Worm (Caenorhabditis elegans) whole organism, young adult: ENCODE results near the gene math-26.

ENCODE experiments used
- F22D6.2 ChIP-seq: sonication (generic microtip); optimal IDR thresholded peaks from 2 replicates; lab custom pipeline; 2016; ENCODE audit warnings: mild to moderate bottlenecking, missing genetic modification characterization, missing compliant biosample characterization
- F33H1.4 ChIP-seq: fragments of 200-800 bp; sonication (Bioruptor generic); IDR thresholded peaks from 2 replicates; pipeline ENCODE4 v1.3.6; 2022; ENCODE audit warnings: missing genetic modification reagents, missing genetic modification characterization, missing compliant biosample characterization
- F49E8.2 ChIP-seq: sonication (generic microtip); optimal IDR thresholded peaks from 3 replicates; lab custom pipeline; 2017; ENCODE audit warnings: missing genetic modification characterization, mild to moderate bottlenecking, missing compliant biosample characterization, antibody characterized with exemption, moderate library complexity; ENCODE audit not compliant: insufficient read depth
- F52B5.7 ChIP-seq: sonication (generic microtip); optimal IDR thresholded peaks from 2 replicates; lab custom pipeline; 2016; ENCODE audit warnings: mild to moderate bottlenecking, missing genetic modification characterization, missing compliant biosample characterization
- K12H6.12 ChIP-seq: fragments of 200-800 bp; sonication (Bioruptor generic); optimal IDR thresholded peaks from 2 replicates; lab custom pipeline; 2018; ENCODE audit warnings: mild to moderate bottlenecking, missing genetic modification characterization, missing compliant biosample characterization
- T26A5.8 ChIP-seq: sonication (generic microtip); optimal IDR thresholded peaks from 2 replicates; lab custom pipeline; 2016; ENCODE audit warnings: missing genetic modification characterization, missing compliant biosample characterization
- Y56A3A.18 ChIP-seq: fragments of 200-800 bp; sonication (Bioruptor generic); IDR thresholded peaks from 2 replicates; pipeline ENCODE4 v1.3.6; 2022; ENCODE audit warnings: missing genetic modification reagents, missing genetic modification characterization, missing compliant biosample characterization
- Y95B8A.8 ChIP-seq: fragments of 200-800 bp; sonication (Bioruptor generic); IDR thresholded peaks from 2 replicates; pipeline ENCODE4 v1.3.6; 2022; ENCODE audit warnings: missing genetic modification reagents, missing genetic modification characterization, missing compliant biosample characterization
- ama-1 ChIP-seq, 3 experiments: fragments of 150-350 bp in 1 of 3; sonication (generic microtip) in 2 of 3; optimal IDR thresholded peaks; 2 replicates each; lab custom pipeline; 2014 to 2018; ENCODE audit warnings: missing biosample characterization in 2 of 3, missing genetic modification characterization in 2 of 3, missing genetic modification reagents in 2 of 3
- attf-3 ChIP-seq: fragments of 200-800 bp; sonication (Bioruptor generic); conservative IDR thresholded peaks from 2 replicates; pipeline ENCODE4 v1.3.6; 2022; ENCODE audit warnings: missing genetic modification reagents, missing genetic modification characterization, missing compliant biosample characterization
- attf-6 ChIP-seq: fragments of 200-800 bp; sonication (Bioruptor generic); IDR thresholded peaks from 2 replicates; pipeline ENCODE4 v1.3.6; 2022; ENCODE audit warnings: missing genetic modification reagents, missing genetic modification characterization, missing compliant biosample characterization
- bed-2 ChIP-seq: fragments of 200-800 bp; sonication (Bioruptor generic); IDR thresholded peaks from 2 replicates; pipeline ENCODE4 v1.3.6; 2022; ENCODE audit warnings: missing genetic modification reagents, missing genetic modification characterization, missing compliant biosample characterization
- ceh-100 ChIP-seq: fragments of 200-800 bp; sonication (Bioruptor generic); IDR thresholded peaks from 2 replicates; pipeline ENCODE4 v1.3.6; 2022; ENCODE audit warnings: missing genetic modification reagents, missing genetic modification characterization, missing compliant biosample characterization
- ceh-40 ChIP-seq: fragments of 200-800 bp; sonication (Bioruptor generic); IDR thresholded peaks from 2 replicates; pipeline ENCODE4 v1.3.6; 2022; ENCODE audit warnings: missing genetic modification characterization, missing compliant biosample characterization
- ceh-79 ChIP-seq: sonication (generic microtip); optimal IDR thresholded peaks from 2 replicates; lab custom pipeline; 2017; ENCODE audit warnings: mild to moderate bottlenecking, missing genetic modification characterization, missing compliant biosample characterization
- chd-7 ChIP-seq: sonication (generic microtip); optimal IDR thresholded peaks from 2 replicates; lab custom pipeline; 2016; ENCODE audit warnings: mild to moderate bottlenecking, missing genetic modification characterization, moderate library complexity, missing compliant biosample characterization
- die-1 ChIP-seq: sonication (generic microtip); optimal IDR thresholded peaks from 2 replicates; lab custom pipeline; 2016; ENCODE audit warnings: missing genotype, mild to moderate bottlenecking, missing genetic modification characterization, missing compliant biosample characterization
- egl-44 ChIP-seq: fragments of 200-800 bp; sonication (Bioruptor generic); IDR thresholded peaks from 2 replicates; pipeline ENCODE4 v1.3.6; 2022; ENCODE audit warnings: missing genetic modification reagents, missing genetic modification characterization, missing compliant biosample characterization
- ekl-4 ChIP-seq: fragments of 200-800 bp; sonication (Bioruptor generic); IDR thresholded peaks from 2 replicates; pipeline ENCODE4 v1.3.6; 2022; ENCODE audit warnings: missing genetic modification reagents, missing genetic modification characterization, missing compliant biosample characterization
- fkh-3 ChIP-seq: sonication (generic microtip); optimal IDR thresholded peaks from 2 replicates; lab custom pipeline; 2016; ENCODE audit warnings: mild to moderate bottlenecking, missing genetic modification characterization, missing compliant biosample characterization
- gei-17 ChIP-seq: fragments of 200-800 bp; sonication (Bioruptor generic); optimal IDR thresholded peaks from 2 replicates; lab custom pipeline; 2018; ENCODE audit warnings: mild to moderate bottlenecking, missing genetic modification characterization, missing compliant biosample characterization
- hrde-1 ChIP-seq: sonication (generic microtip); optimal IDR thresholded peaks from 2 replicates; lab custom pipeline; 2016; ENCODE audit warnings: missing genetic modification characterization, mild to moderate bottlenecking, missing compliant biosample characterization, moderate library complexity, missing genotype, missing genetic modification reagents, borderline replicate concordance
- lin-35 ChIP-seq, 3 experiments: fragments of 150-350 bp in 2 of 3; sonication (generic microtip) in 1 of 3; optimal IDR thresholded peaks; 2 replicates each; lab custom pipeline; 2014 to 2018; ENCODE audit warnings: missing biosample characterization in 3 of 3, missing genetic modification characterization in 3 of 3, missing genetic modification reagents in 3 of 3
- lsl-1 ChIP-seq: fragments of 200-800 bp; sonication (Bioruptor generic); optimal IDR thresholded peaks from 2 replicates; lab custom pipeline; 2018; ENCODE audit warnings: mild to moderate bottlenecking, missing genetic modification characterization, moderate library complexity, missing compliant biosample characterization
- madf-10 ChIP-seq: sonication (generic microtip); optimal IDR thresholded peaks from 2 replicates; lab custom pipeline; 2016; ENCODE audit warnings: mild to moderate bottlenecking, missing genetic modification characterization, missing compliant biosample characterization
- mes-4 ChIP-seq: sonication (generic microtip); optimal IDR thresholded peaks from 2 replicates; lab custom pipeline; 2016; ENCODE audit warnings: missing genotype, missing genetic modification characterization, missing compliant biosample characterization
- mxl-1 ChIP-seq: sonication (generic microtip); optimal IDR thresholded peaks from 2 replicates; lab custom pipeline; 2016; ENCODE audit warnings: missing genetic modification characterization, missing compliant biosample characterization
- nfya-1 ChIP-seq: sonication (generic microtip); optimal IDR thresholded peaks from 2 replicates; lab custom pipeline; 2017; ENCODE audit warnings: antibody characterized with exemption, missing compliant biosample characterization, missing genetic modification characterization, borderline replicate concordance; ENCODE audit not compliant: insufficient read depth
- nhr-90 ChIP-seq: sonication (generic microtip); optimal IDR thresholded peaks from 2 replicates; lab custom pipeline; 2016; ENCODE audit warnings: missing genotype, mild to moderate bottlenecking, missing genetic modification characterization, missing compliant biosample characterization
- pbrm-1 ChIP-seq: fragments of 200-800 bp; sonication (Bioruptor generic); IDR thresholded peaks from 2 replicates; pipeline ENCODE4 v1.3.6; 2022; ENCODE audit warnings: missing genetic modification reagents, missing genetic modification characterization, missing compliant biosample characterization
- rpc-1 ChIP-seq, 2 experiments: fragments of 150-350 bp in 1 of 2; sonication (generic microtip) in 1 of 2; optimal IDR thresholded peaks; 2 replicates each; lab custom pipeline; 2014 to 2018; ENCODE audit warnings: missing biosample characterization in 1 of 2, missing genetic modification characterization in 1 of 2, missing genetic modification reagents in 1 of 2, missing genotype in 1 of 2
- sptf-2 ChIP-seq: fragments of 200-800 bp; sonication (Bioruptor generic); optimal IDR thresholded peaks from 2 replicates; lab custom pipeline; 2018; ENCODE audit warnings: mild to moderate bottlenecking, missing genetic modification characterization, missing compliant biosample characterization
- unc-62 ChIP-seq: fragments of 150-350 bp; optimal IDR thresholded peaks from 2 replicates; lab custom pipeline; 2014; ENCODE audit warnings: missing biosample characterization, missing genetic modification reagents, missing genetic modification characterization
- zfh-2 ChIP-seq: fragments of 200-800 bp; sonication (Bioruptor generic); conservative IDR thresholded peaks from 2 replicates; pipeline ENCODE4 v1.3.6; 2022; ENCODE audit warnings: missing genetic modification reagents, missing genetic modification characterization, missing compliant biosample characterization
- zim-3 ChIP-seq: sonication (generic microtip); optimal IDR thresholded peaks from 2 replicates; lab custom pipeline; 2017; ENCODE audit warnings: mild to moderate bottlenecking, missing genetic modification characterization, moderate library complexity, missing compliant biosample characterization
- ztf-18 ChIP-seq: sonication (generic microtip); optimal IDR thresholded peaks from 2 replicates; lab custom pipeline; 2016; ENCODE audit warnings: missing genotype, mild to moderate bottlenecking, missing genetic modification characterization, missing compliant biosample characterization
- ztf-28 ChIP-seq: fragments of 200-800 bp; sonication (Bioruptor generic); IDR thresholded peaks from 2 replicates; pipeline ENCODE4 v1.3.6; 2022; ENCODE audit warnings: missing genetic modification reagents, missing genetic modification characterization, missing compliant biosample characterization

Gene math-26

DNA sequence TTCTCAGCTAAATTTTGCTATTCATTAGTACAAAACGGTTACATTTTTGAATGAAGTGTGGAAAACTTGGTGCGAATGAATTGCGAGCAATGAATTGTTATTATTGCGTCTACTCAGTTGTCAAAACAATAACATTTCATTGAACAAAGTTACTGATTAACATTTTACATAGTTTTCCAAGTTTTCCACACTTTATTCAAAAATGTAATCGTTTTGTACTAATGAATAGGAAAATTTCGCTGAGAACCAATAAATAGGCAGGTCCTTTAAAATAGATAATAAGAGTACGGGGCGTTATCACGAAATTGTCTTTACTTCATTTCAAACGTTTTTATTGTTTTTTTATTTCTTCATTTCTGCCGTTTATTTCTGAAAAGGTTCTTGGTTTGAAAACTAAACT lies 11.0 kb downstream of the math-26 start, which contains the start of gene math-4:
math-4 (minus strand) TSS at position 101 of the 400 bp plus-strand sequence.
- no peak for TF ChIP-seq gei-17 (GFP tag; lab: Kevin White, UChicago)
- no peak for TF ChIP-seq sptf-2 (GFP tag; lab: Kevin White, UChicago)
- no peak for TF ChIP-seq ceh-79 (tag; lab: Kevin White, UChicago)
- no peak for TF ChIP-seq nhr-90 (tag; lab: Kevin White, UChicago)
- no peak for TF ChIP-seq attf-6 (GFP tag; lab: Robert Waterston, UW)
- no peak for TF ChIP-seq egl-44 (GFP tag; lab: Robert Waterston, UW)
- TF ChIP-seq lsl-1 (GFP tag; lab: Kevin White, UChicago) = no peak
- no peak for TF ChIP-seq lin-35 (GFP tag; optimal IDR thresholded peaks at IDR 0.05; lab: Kevin White, UChicago)
- no peak for TF ChIP-seq F52B5.7 (tag; lab: Kevin White, UChicago)

DNA sequence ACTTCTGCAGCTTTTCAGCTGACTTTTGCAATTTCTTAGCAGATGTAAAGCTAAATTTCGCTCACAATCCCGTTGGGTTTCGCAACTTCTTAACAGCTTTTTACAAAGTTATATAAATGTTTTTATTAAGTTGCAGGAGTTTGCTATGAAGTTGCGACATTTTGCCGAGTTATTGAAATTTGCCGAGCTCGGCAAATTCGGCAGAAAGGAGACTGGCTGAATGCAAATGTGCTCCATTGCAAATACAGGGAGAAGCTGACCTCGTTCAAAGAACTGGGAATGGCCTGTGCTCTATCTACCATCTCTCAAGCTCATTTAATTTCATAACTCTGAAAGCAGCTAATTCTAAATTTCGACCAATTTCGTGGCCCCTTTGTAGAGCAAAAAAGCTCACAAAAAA lies 13.4 kb downstream of the math-26 start, which contains the start of gene C08F1.11:
C08F1.11 (minus strand) TSS at position 101 of the 400 bp plus-strand sequence.
- TF ChIP-seq chd-7 (tag; lab: Kevin White, UChicago) (no peak), lsl-1 (GFP tag; lab: Kevin White, UChicago) (no peak), unc-62 (GFP tag; lab: Kevin White, UChicago) (no peak), F33H1.4 (GFP tag; lab: Robert Waterston, UW) (no peak)

DNA sequence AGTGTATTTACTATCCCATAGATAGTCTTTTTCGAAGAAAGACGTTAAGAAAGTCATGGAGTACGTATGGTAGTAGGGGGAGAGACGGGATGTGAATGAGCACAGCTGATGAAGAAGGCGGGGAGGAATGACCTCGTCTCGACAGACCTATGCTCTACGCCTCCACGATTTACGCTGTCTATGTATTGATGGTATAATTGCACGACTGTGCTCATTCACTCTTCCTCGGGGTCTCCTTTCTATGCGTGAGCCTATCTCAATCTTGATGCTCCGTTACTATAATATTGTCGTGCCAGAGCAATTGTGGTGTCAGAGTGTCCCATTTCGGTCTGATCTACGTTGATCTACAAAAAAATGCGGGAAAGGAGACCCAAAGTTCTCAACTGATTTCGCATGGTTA lies 14.8 kb downstream of the math-26 start, which contains the start of gene C08F1.10:
C08F1.10 (minus strand) TSS at position 101 of the 400 bp plus-strand sequence.
- TF ChIP-seq hrde-1 (tag; lab: Kevin White, UChicago) = no peak
- TF ChIP-seq nfya-1 (tag; lab: Kevin White, UChicago) = no peak
- no peak for TF ChIP-seq Y95B8A.8 (GFP tag; lab: Robert Waterston, UW)
- no peak for TF ChIP-seq sptf-2 (GFP tag; lab: Kevin White, UChicago)
- no peak for TF ChIP-seq gei-17 (GFP tag; lab: Kevin White, UChicago)
- no peak for TF ChIP-seq pbrm-1 (GFP tag; lab: Robert Waterston, UW)
- no peak for TF ChIP-seq attf-3
- TF ChIP-seq Y56A3A.18 (GFP tag; lab: Robert Waterston, UW) = no peak
- no peak for TF ChIP-seq zfh-2 (GFP tag; lab: Robert Waterston, UW)
- TF ChIP-seq F49E8.2 (tag; lab: Kevin White, UChicago) = no peak
- no peak for TF ChIP-seq lsl-1 (GFP tag; lab: Kevin White, UChicago)
- TF ChIP-seq ceh-40 (GFP tag; lab: Robert Waterston, UW) = no peak
- TF ChIP-seq ztf-18 (tag; lab: Kevin White, UChicago) = no peak
- no peak for TF ChIP-seq mes-4 (tag; lab: Kevin White, UChicago)
- no peak for TF ChIP-seq rpc-1 (optimal IDR thresholded peaks at IDR 0.05; lab: Kevin White, UChicago)
- TF ChIP-seq rpc-1 (tag; optimal IDR thresholded peaks at IDR 0.05; lab: Kevin White, UChicago) = no peak

DNA sequence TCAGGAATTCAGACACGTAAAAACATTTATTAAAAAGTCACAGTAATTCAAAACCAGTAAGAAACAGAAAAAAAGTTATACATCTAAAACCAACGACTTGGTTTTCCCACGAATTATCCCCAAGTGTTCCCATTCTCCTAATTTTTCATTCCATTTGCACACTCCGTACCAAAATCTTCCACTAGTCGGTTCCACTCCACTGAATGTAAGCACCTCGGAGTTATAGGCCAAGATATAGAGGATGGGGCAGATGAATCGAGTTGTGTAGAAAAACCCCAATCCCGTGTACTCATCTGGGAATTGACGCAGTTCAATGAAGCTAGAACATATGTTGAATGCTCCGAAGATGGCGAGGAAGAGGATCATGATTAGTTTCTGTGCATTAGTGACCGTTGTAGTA lies 15.8 kb downstream of the math-26 start:
- TF ChIP-seq ama-1 (optimal IDR thresholded peaks at IDR 0.05; lab: Kevin White, UChicago) (no peak), ama-1 (GFP tag; optimal IDR thresholded peaks at IDR 0.05; lab: Kevin White, UChicago) (no peak), ztf-28 (GFP tag; lab: Robert Waterston, UW) (no peak), K12H6.12 (tag; lab: Kevin White, UChicago) (no peak), bed-2 (GFP tag; lab: Robert Waterston, UW) (no peak), T26A5.8 (tag; lab: Kevin White, UChicago) (no peak), F22D6.2 (no peak), ekl-4 (GFP tag; lab: Robert Waterston, UW) (no peak), fkh-3 (tag; lab: Kevin White, UChicago) (no peak), ceh-100 (GFP tag; lab: Robert Waterston, UW) (no peak), mxl-1 (tag; lab: Kevin White, UChicago) (no peak), madf-10 (tag; lab: Kevin White, UChicago) (no peak), zim-3 (no peak), die-1 (tag; lab: Kevin White, UChicago) (no peak), attf-3 (no peak)
